Worm (Caenorhabditis elegans) whole organism, mixed stage, embryonic: Measurements from ENCODE around the gene lipl-6.

Experiments
- ceh-83 ChIP-seq: fragments of 200-800 bp; sonication (Bioruptor generic); optimal IDR thresholded peaks from 2 replicates; lab custom pipeline; 2018; ENCODE audit warnings: mild to moderate bottlenecking, missing genetic modification characterization, missing compliant biosample characterization
- ces-1 ChIP-seq: fragments of 150-350 bp; optimal IDR thresholded peaks from 2 replicates; lab custom pipeline; 2014; ENCODE audit warnings: missing biosample characterization, missing genetic modification reagents, missing genetic modification characterization
- cnd-1 ChIP-seq: fragments of 200-800 bp; sonication (Bioruptor generic); optimal IDR thresholded peaks from 2 replicates; lab custom pipeline; 2018; ENCODE audit warnings: mild to moderate bottlenecking, missing genetic modification characterization, missing compliant biosample characterization
- lin-32 ChIP-seq: fragments of 200-800 bp; sonication (Bioruptor generic); optimal IDR thresholded peaks from 2 replicates; lab custom pipeline; 2018; ENCODE audit warnings: mild to moderate bottlenecking, missing genetic modification characterization, missing compliant biosample characterization
- nhr-12 ChIP-seq: fragments of 150-350 bp; optimal IDR thresholded peaks from 2 replicates; lab custom pipeline; 2014; ENCODE audit warnings: missing biosample characterization, missing genetic modification characterization
- nhr-237 ChIP-seq: fragments of 150-350 bp; optimal IDR thresholded peaks from 2 replicates; lab custom pipeline; 2014; ENCODE audit warnings: missing biosample characterization, missing genetic modification characterization
- nhr-28 ChIP-seq: fragments of 150-350 bp; optimal IDR thresholded peaks from 2 replicates; lab custom pipeline; 2014; ENCODE audit warnings: missing biosample characterization, missing genetic modification characterization
- pha-4 ChIP-seq: fragments of 150-350 bp; optimal IDR thresholded peaks from 2 replicates; lab custom pipeline; 2018; ENCODE audit warnings: missing biosample characterization, missing genetic modification reagents, missing genetic modification characterization
- sem-2 ChIP-seq: fragments of 200-800 bp; sonication (Bioruptor generic); optimal IDR thresholded peaks from 2 replicates; lab custom pipeline; 2018; ENCODE audit warnings: mild to moderate bottlenecking, missing genetic modification characterization, missing compliant biosample characterization
- snpc-4 ChIP-seq: fragments of 150-350 bp; optimal IDR thresholded peaks from 2 replicates; lab custom pipeline; 2014; ENCODE audit warnings: missing biosample characterization, missing genetic modification characterization
- unc-39 ChIP-seq: fragments of 150-350 bp; optimal IDR thresholded peaks from 2 replicates; lab custom pipeline; 2014; ENCODE audit warnings: missing biosample characterization, missing genetic modification characterization

DNA sequence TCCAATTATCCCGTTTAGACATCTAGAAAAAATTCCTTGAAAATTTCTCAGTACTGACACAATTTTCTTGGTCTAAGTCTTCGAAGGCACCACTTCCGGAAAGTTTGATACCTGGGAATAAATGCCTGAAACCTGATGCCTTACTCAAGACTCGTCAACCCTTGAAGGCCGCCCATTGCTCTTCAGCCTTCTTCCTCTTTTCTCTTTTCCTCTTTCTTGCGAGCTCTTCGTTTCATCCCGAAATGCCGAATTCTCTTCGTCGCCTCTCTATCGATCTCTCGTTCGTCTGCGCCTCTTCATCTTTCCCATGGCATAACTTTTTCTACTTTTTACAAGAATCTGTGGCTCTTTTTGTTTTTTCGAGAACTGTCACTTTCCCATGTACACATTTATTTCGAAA lies 40.4 kb downstream of the lipl-6 start:
- no peak for TF ChIP-seq pha-4
- TF ChIP-seq snpc-4, result no peak
- no peak for TF ChIP-seq cnd-1 (tag; lab: Kevin White, UChicago)
- TF ChIP-seq unc-39, result no peak
- no peak for TF ChIP-seq nhr-28
- TF ChIP-seq nhr-237 (tag; lab: Kevin White, UChicago), result no peak
- no peak for TF ChIP-seq nhr-12 (tag; lab: Kevin White, UChicago)
- no peak for TF ChIP-seq sem-2 (GFP tag; lab: Kevin White, UChicago)
- no peak for TF ChIP-seq ceh-83
- peak; percentile 23 for TF ChIP-seq ces-1 (GFP tag; lab: Kevin White, UChicago)
- no peak for TF ChIP-seq lin-32 (GFP tag; lab: Kevin White, UChicago)
